Worm (Caenorhabditis elegans) whole organism, L2 larva: ENCODE measurements around the gene act-1.

Experiments used
- F13H6.1 ChIP-seq: sonication (generic microtip); optimal IDR thresholded peaks from 2 replicates; lab custom pipeline; 2016; ENCODE audit warnings: missing genetic modification characterization, missing compliant biosample characterization
- alr-1 ChIP-seq: fragments of 150-350 bp; optimal IDR thresholded peaks from 2 replicates; lab custom pipeline; 2014; ENCODE audit warnings: missing biosample characterization, missing genetic modification characterization
- aly-2 ChIP-seq: fragments of 150-350 bp; optimal IDR thresholded peaks from 2 replicates; lab custom pipeline; 2014; ENCODE audit warnings: missing biosample characterization, missing genetic modification characterization
- ama-1 ChIP-seq: fragments of 150-350 bp; optimal IDR thresholded peaks from 2 replicates; lab custom pipeline; 2018; ENCODE audit warnings: inconsistent platforms
- blmp-1 ChIP-seq: sonication (generic microtip); optimal IDR thresholded peaks from 2 replicates; lab custom pipeline; 2017; ENCODE audit warnings: missing genetic modification characterization, mild to moderate bottlenecking, missing compliant biosample characterization, antibody characterized with exemption, moderate library complexity; ENCODE audit not compliant: insufficient read depth
- ceh-16 ChIP-seq: fragments of 150-350 bp; optimal IDR thresholded peaks from 2 replicates; lab custom pipeline; 2014; ENCODE audit warnings: missing biosample characterization, missing genetic modification characterization
- ceh-82 ChIP-seq: fragments of 150-350 bp; optimal IDR thresholded peaks from 2 replicates; lab custom pipeline; 2014; ENCODE audit warnings: missing biosample characterization, missing genetic modification characterization
- crh-2 ChIP-seq: sonication (generic microtip); optimal IDR thresholded peaks from 2 replicates; lab custom pipeline; 2017; ENCODE audit warnings: missing biosample characterization, missing genetic modification characterization
- egl-27 ChIP-seq: sonication (generic microtip); optimal IDR thresholded peaks from 3 replicates; lab custom pipeline; 2017; ENCODE audit warnings: missing biosample characterization, missing genetic modification reagents, missing genetic modification characterization
- elt-1 ChIP-seq: fragments of 150-350 bp; optimal IDR thresholded peaks from 2 replicates; lab custom pipeline; 2014; ENCODE audit warnings: missing biosample characterization, missing genetic modification characterization
- elt-3 ChIP-seq: sonication (generic microtip); optimal IDR thresholded peaks from 2 replicates; lab custom pipeline; 2017; ENCODE audit warnings: missing biosample characterization, missing genetic modification characterization
- fos-1 ChIP-seq: fragments of 150-350 bp; optimal IDR thresholded peaks from 2 replicates; lab custom pipeline; 2014; ENCODE audit warnings: missing biosample characterization, missing genetic modification characterization
- lin-11 ChIP-seq: fragments of 150-350 bp; sonication (generic microtip); optimal IDR thresholded peaks from 2 replicates; lab custom pipeline; 2014; ENCODE audit warnings: missing biosample characterization, missing genetic modification characterization, inconsistent platforms, mixed read lengths
- lin-13 ChIP-seq: fragments of 150-350 bp; optimal IDR thresholded peaks from 2 replicates; lab custom pipeline; 2014; ENCODE audit warnings: missing biosample characterization, missing genetic modification reagents, missing genetic modification characterization
- lin-39 ChIP-seq: fragments of 150-350 bp; optimal IDR thresholded peaks from 2 replicates; lab custom pipeline; 2014; ENCODE audit warnings: missing biosample characterization, missing genetic modification reagents, missing genetic modification characterization
- mab-5 ChIP-seq: fragments of 150-350 bp; optimal IDR thresholded peaks from 2 replicates; lab custom pipeline; 2014; ENCODE audit warnings: missing biosample characterization, missing genetic modification characterization
- nhr-10 ChIP-seq: sonication (generic microtip); optimal IDR thresholded peaks from 2 replicates; lab custom pipeline; 2017; ENCODE audit warnings: missing biosample characterization, missing genetic modification characterization
- nhr-11 ChIP-seq: fragments of 150-350 bp; optimal IDR thresholded peaks from 2 replicates; lab custom pipeline; 2014; ENCODE audit warnings: missing biosample characterization, missing genetic modification characterization
- nhr-12 ChIP-seq: fragments of 150-350 bp; optimal IDR thresholded peaks from 2 replicates; lab custom pipeline; 2014; ENCODE audit warnings: missing biosample characterization, missing genetic modification characterization
- nhr-129 ChIP-seq: fragments of 150-350 bp; optimal IDR thresholded peaks from 2 replicates; lab custom pipeline; 2014; ENCODE audit warnings: missing biosample characterization, missing genetic modification characterization
- nhr-21 ChIP-seq: fragments of 150-350 bp; optimal IDR thresholded peaks from 2 replicates; lab custom pipeline; 2014; ENCODE audit warnings: missing biosample characterization, missing genetic modification characterization
- nhr-237 ChIP-seq: fragments of 150-350 bp; optimal IDR thresholded peaks from 2 replicates; lab custom pipeline; 2014; ENCODE audit warnings: missing biosample characterization, missing genetic modification characterization
- nhr-6 ChIP-seq: fragments of 150-350 bp; optimal IDR thresholded peaks from 2 replicates; lab custom pipeline; 2014; ENCODE audit warnings: missing biosample characterization, missing genetic modification characterization
- nhr-77 ChIP-seq: fragments of 150-350 bp; optimal IDR thresholded peaks from 2 replicates; lab custom pipeline; 2014; ENCODE audit warnings: missing biosample characterization, missing genetic modification characterization
- peb-1 ChIP-seq: fragments of 150-350 bp; optimal IDR thresholded peaks from 2 replicates; lab custom pipeline; 2014; ENCODE audit warnings: missing biosample characterization, missing genetic modification characterization
- sem-4 ChIP-seq: fragments of 150-350 bp; optimal IDR thresholded peaks from 2 replicates; lab custom pipeline; 2014; ENCODE audit warnings: missing biosample characterization, missing genetic modification reagents, missing genetic modification characterization
- sma-3 ChIP-seq: sonication (generic microtip); optimal IDR thresholded peaks from 2 replicates; lab custom pipeline; 2016; ENCODE audit warnings: missing genetic modification reagents, missing genetic modification characterization, missing compliant biosample characterization
- sma-9 ChIP-seq, 2 experiments: fragments of 150-350 bp in 1 of 2; sonication (generic microtip) in 1 of 2; optimal IDR thresholded peaks; 2 replicates each; lab custom pipeline; 2014 to 2016; ENCODE audit warnings: missing genetic modification characterization in 2 of 2, mild to moderate bottlenecking in 1 of 2, missing biosample characterization in 1 of 2, missing compliant biosample characterization in 1 of 2, missing genetic modification reagents in 1 of 2, moderate library complexity in 1 of 2
- unc-55 ChIP-seq: fragments of 150-350 bp; sonication (generic microtip); optimal IDR thresholded peaks from 3 replicates; lab custom pipeline; 2014; ENCODE audit warnings: missing biosample characterization, missing genetic modification reagents, missing genetic modification characterization
- zag-1 ChIP-seq: fragments of 150-350 bp; optimal IDR thresholded peaks from 2 replicates; lab custom pipeline; 2014; ENCODE audit warnings: missing biosample characterization, missing genetic modification characterization
- ztf-1 ChIP-seq: fragments of 200-800 bp; sonication (Bioruptor generic); conservative IDR thresholded peaks from 2 replicates; pipeline ENCODE4 v1.3.6; 2022; ENCODE audit warnings: missing genetic modification characterization, missing compliant biosample characterization
- ztf-11 ChIP-seq: sonication (generic microtip); optimal IDR thresholded peaks from 2 replicates; lab custom pipeline; 2017; ENCODE audit warnings: missing biosample characterization, missing genetic modification characterization
- ztf-4 ChIP-seq: fragments of 150-350 bp; optimal IDR thresholded peaks from 2 replicates; lab custom pipeline; 2014; ENCODE audit warnings: missing biosample characterization, missing genetic modification characterization

The act-1 gene

DNA sequence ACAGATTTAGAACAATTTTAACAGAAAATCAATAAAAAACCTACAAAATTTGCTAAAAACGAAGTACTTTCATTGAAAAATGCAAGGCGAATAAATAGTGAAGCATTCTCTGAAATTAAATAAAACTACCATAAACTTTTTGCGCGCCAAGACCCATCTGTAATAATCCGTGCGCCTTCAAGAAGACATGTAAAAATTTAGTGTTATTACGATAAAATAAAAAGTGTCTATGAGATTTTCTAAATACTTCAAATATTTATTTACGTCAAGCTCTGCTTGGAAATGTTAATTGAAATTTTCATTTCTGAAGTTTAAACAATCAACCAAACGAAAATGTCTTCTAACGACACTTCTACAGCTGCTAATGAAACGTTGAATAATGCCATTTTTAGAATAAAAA is 40.8 kb upstream of the act-1 start, which contains the start of gene C45B11.9:
Gene C45B11.9 (plus strand): TSS at position 301 of the 400 bp plus-strand sequence.
- TF ChIP-seq sma-3 (GFP tag; lab: Kevin White, UChicago) (no peak), F13H6.1 (tag; lab: Kevin White, UChicago) (no peak), ama-1 (lab: Kevin White, UChicago) (no peak), zag-1 (tag; lab: Kevin White, UChicago) (no peak)

ce11 chrV:11040473-11040872 is 40.4 kb upstream of the act-1 start, which contains the start of gene C45B11.8:
Gene C45B11.8, plus strand, starts transcription at chrV:11040773.
- TF ChIP-seq elt-1 (tag; lab: Kevin White, UChicago): no peak
- TF ChIP-seq lin-39: no peak
- TF ChIP-seq nhr-6 (tag; lab: Kevin White, UChicago): no peak
- TF ChIP-seq, all 48 proteins: peak for 0

DNA sequence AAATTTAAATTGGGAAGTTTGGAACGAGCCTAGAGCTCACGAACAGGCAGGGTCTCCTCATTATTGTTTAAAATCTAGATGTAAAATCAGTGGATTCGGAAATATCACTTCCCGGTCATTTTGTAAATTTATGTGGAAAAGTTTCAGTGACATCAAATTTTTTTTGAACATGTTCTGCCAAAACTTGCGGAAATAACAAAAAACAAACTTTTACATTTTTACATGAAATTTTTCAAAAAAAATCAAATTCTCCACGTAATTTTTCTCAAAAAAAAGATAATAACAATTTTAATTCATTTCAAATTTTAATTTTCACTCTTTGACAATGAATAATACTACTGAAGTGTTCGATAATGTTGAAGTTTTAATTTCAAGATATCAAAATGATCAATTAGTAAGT is 39.4 kb upstream of the act-1 start, which contains the start of gene C45B11.5:
Gene C45B11.5 (plus strand): TSS at position 301 of the 400 bp plus-strand sequence.
- TF ChIP-seq lin-11 (tag; lab: Kevin White, UChicago) (no peak), sem-4 (tag; lab: Kevin White, UChicago) (no peak), nhr-12 (tag; lab: Kevin White, UChicago) (no peak), nhr-10 (no peak), sma-3 (GFP tag; lab: Kevin White, UChicago) (no peak)

DNA sequence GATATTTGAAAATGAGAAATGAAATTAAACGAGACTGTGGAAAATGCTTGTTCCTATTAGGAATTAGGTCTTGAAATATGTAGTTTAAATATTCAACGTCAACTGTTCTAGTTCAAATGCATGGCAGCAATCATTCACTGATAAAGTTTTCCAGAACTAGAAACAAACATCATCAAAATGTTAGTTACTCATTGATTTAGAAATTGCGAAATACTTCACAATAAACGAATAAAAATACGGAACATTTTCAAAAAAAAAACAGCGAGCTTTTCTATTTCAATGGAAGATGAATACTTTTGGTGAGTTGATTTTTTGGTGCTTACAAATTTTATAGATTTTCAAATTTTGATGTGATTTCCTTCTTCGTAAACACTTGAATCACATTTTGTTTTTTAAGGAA is 38.3 kb upstream of the act-1 start, which contains the start of gene C45B11.2:
Gene C45B11.2 (plus strand): TSS at position 173 of the 400 bp plus-strand sequence.
- peak; percentile 37 for TF ChIP-seq fos-1 (tag; lab: Kevin White, UChicago)
- peak; percentile 52 for TF ChIP-seq nhr-129 (tag; lab: Kevin White, UChicago)
- TF ChIP-seq aly-2: no peak

DNA sequence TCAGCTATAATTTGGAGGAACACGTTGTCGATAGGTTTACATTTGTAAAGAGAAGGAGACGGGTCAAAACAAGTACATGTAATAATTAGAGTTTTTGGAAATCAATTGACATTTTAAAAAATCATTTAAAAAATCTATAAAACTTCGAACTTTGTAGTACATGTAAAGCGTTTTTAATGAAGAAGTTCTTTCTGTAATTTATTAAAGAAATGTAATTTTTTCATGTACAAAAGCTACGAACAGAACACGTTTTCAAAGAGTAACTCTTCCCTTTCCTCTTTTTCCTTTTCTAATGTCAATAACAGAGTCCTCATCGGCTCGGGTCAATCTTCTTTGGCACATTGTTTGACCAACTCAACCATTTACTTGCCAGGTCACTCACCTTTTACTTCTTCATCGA is 37.1 kb upstream of the act-1 start, which contains the start of gene C45B11.6:
Gene C45B11.6 (plus strand): TSS at position 301 of the 400 bp plus-strand sequence.
- no peak for TF ChIP-seq peb-1
- no peak for TF ChIP-seq elt-1 (tag; lab: Kevin White, UChicago)
- no peak for TF ChIP-seq nhr-237 (tag; lab: Kevin White, UChicago)
- no peak for TF ChIP-seq nhr-6 (tag; lab: Kevin White, UChicago)
- no peak for TF ChIP-seq nhr-11 (tag; lab: Kevin White, UChicago)
- TF ChIP-seq lin-13 (GFP tag; lab: Kevin White, UChicago): no peak
- TF ChIP-seq nhr-10: no peak
- TF ChIP-seq alr-1 (tag; lab: Kevin White, UChicago): no peak
- TF ChIP-seq nhr-77 (tag; lab: Kevin White, UChicago): no peak
- TF ChIP-seq egl-27: no peak
- TF ChIP-seq ztf-1 (GFP tag; lab: Robert Waterston, UW): no peak
- TF ChIP-seq ceh-82 (tag; lab: Kevin White, UChicago): no peak
- no peak for TF ChIP-seq zag-1 (tag; lab: Kevin White, UChicago)
- TF ChIP-seq unc-55 (GFP tag; lab: Kevin White, UChicago): no peak
- no peak for TF ChIP-seq ztf-4
- no peak for TF ChIP-seq fos-1 (tag; lab: Kevin White, UChicago)
- no peak for TF ChIP-seq ama-1 (lab: Kevin White, UChicago)
- TF ChIP-seq nhr-21 (tag; lab: Kevin White, UChicago): no peak

- TF ChIP-seq ztf-4 (no peak), nhr-237 (tag; lab: Kevin White, UChicago) (no peak), crh-2 (tag; lab: Kevin White, UChicago) (peak; percentile 26), sma-9 (GFP tag; optimal IDR thresholded peaks at IDR 0.05; lab: Kevin White, UChicago) (peak; percentile 30), sma-9 (tag; optimal IDR thresholded peaks at IDR 0.05; lab: Kevin White, UChicago) (no peak), blmp-1 (tag; lab: Kevin White, UChicago) (no peak)
These were observed 34.1 kb upstream of the act-1 start, which contains the start of gene dhs-18 for ce11 chrV:11046730-11047129. Gene dhs-18, minus strand, starts transcription at chrV:11046833.

- TF ChIP-seq mab-5 (tag; lab: Kevin White, UChicago) (no peak), elt-3 (no peak), nhr-11 (tag; lab: Kevin White, UChicago) (no peak), nhr-237 (tag; lab: Kevin White, UChicago) (no peak), ztf-4 (no peak), ztf-11 (tag; lab: Kevin White, UChicago) (no peak), aly-2 (no peak), ceh-16 (tag; lab: Kevin White, UChicago) (no peak), ama-1 (lab: Kevin White, UChicago) (no peak)
These were observed 32.2 kb upstream of the act-1 start, which contains the start of gene srh-74 for ce11 chrV:11048678-11049077. Gene srh-74, minus strand, starts transcription at chrV:11048778.
